Fruit fly (Drosophila melanogaster): ENCODE measurements around the gene CG11563.

CG11563 gene

DNA sequence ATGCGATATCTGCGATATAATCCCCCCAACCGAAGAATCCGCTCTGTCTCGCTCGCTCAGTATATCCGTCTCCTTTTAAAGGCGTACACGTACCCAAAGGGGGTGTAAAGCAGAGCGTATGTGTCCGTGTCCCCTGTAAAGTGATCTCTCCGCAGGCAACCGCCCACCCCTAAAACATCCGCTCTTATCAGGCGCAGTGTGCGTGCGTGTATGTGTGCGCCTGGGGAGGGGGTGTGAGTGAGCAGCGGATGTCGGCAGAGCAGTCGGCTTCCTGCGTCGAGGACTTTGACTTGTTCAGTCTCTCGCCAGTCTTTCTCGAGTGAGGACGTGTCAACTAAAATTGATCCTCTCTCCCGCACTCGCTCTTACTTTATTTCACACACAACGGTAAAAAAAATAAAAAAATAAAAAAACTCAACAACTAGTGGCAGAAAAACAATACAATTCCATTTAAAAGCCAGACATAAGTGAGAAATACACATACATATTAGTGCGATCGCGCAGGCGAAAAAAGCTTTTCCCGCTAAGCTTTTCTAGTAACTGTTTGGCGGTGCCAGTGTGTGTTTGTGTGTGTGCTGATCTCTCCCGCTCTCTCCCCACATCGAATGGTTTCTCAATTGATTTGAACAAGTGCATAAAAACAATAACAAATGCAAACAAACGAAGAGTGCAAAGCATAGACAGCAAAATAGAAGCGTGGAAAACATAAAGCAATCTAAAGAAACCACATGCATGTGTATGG lies 11.2 kb upstream of the CG11563 start (continued):
- TF ChIP-seq CG18262 (tag; optimal IDR thresholded peaks at IDR 0.05), result no peak
- TF ChIP-seq sob (GFP tag; IDR thresholded peaks at IDR 0.05), result no peak
- no peak for TF ChIP-seq lmd (GFP tag; IDR thresholded peaks at IDR 0.05)
- TF ChIP-seq run (tag; optimal IDR thresholded peaks at IDR 0.05), result no peak
- no peak for TF ChIP-seq br (optimal IDR thresholded peaks at IDR 0.05)
- TF ChIP-seq lbe (GFP tag; optimal IDR thresholded peaks at IDR 0.05), result no peak
- TF ChIP-seq ro (GFP tag; IDR thresholded peaks at IDR 0.05), result no peak
- no peak for TF ChIP-seq CG3838 (GFP tag; optimal IDR thresholded peaks at IDR 0.05)
- TF ChIP-seq sna (GFP tag; IDR thresholded peaks at IDR 0.05; ENCODE audit: partially characterized antibody), result 0 out of 2 replicates have a peak, but pooled peaks have one; percentile 18
- TF ChIP-seq CG12744 (GFP tag; optimal IDR thresholded peaks at IDR 0.05), result no peak
- no peak for TF ChIP-seq Awh (GFP tag; IDR thresholded peaks at IDR 0.05)
- TF ChIP-seq MBD-R2 (GFP tag; IDR thresholded peaks at IDR 0.05), result 0 out of 2 replicates have a peak, but pooled peaks have one; percentile 9
- no peak for TF ChIP-seq odd (GFP tag; optimal IDR thresholded peaks at IDR 0.05)
- TF ChIP-seq Doc3 (GFP tag; IDR thresholded peaks at IDR 0.05; ENCODE audit: partially characterized antibody), result no peak
- TF ChIP-seq gt (GFP tag; IDR thresholded peaks at IDR 0.05), result no peak
- TF ChIP-seq CG17359 (tag; optimal IDR thresholded peaks at IDR 0.05), result no peak
- TF ChIP-seq CG7987 (GFP tag; optimal IDR thresholded peaks at IDR 0.05), result no peak
- no peak for TF ChIP-seq CG8281 (tag; optimal IDR thresholded peaks at IDR 0.05)
- TF ChIP-seq wek (GFP tag; optimal IDR thresholded peaks at IDR 0.05), result no peak
- no peak for TF ChIP-seq dm (GFP tag; optimal IDR thresholded peaks at IDR 0.05)
- no peak for TF ChIP-seq CG5245 (GFP tag; optimal IDR thresholded peaks at IDR 0.05)
- peak; percentile 9 for TF ChIP-seq CG10462 (GFP tag; optimal IDR thresholded peaks at IDR 0.05)
- TF ChIP-seq fd64A (GFP tag; optimal IDR thresholded peaks at IDR 0.05), result no peak
- TF ChIP-seq tin (GFP tag; optimal IDR thresholded peaks at IDR 0.05), result no peak
- no peak for TF ChIP-seq unc-4 (GFP tag; IDR thresholded peaks at IDR 0.05; ENCODE audit: partially characterized antibody)
- peak; percentile 22; the same call in 1 of the 2 replicates for TF ChIP-seq CG32532 (GFP tag; IDR thresholded peaks at IDR 0.05)
- no peak for TF ChIP-seq CG3995 (GFP tag; optimal IDR thresholded peaks at IDR 0.05)
- no peak for TF ChIP-seq NfI (GFP tag; optimal IDR thresholded peaks at IDR 0.05)
- TF ChIP-seq gce (GFP tag; IDR thresholded peaks at IDR 0.05), result 0 out of 3 replicates have a peak, but pooled peaks have one; percentile 31
- TF ChIP-seq CG15479 (GFP tag; optimal IDR thresholded peaks at IDR 0.05), result no peak
- TF ChIP-seq fd3F (GFP tag; optimal IDR thresholded peaks at IDR 0.05), result no peak
- TF ChIP-seq CG17328 (GFP tag; IDR thresholded peaks at IDR 0.05), result no peak
- no peak for TF ChIP-seq mirr (GFP tag; optimal IDR thresholded peaks at IDR 0.05)
- no peak for TF ChIP-seq CG8478 (optimal IDR thresholded peaks at IDR 0.05)
- TF ChIP-seq shn (GFP tag; optimal IDR thresholded peaks at IDR 0.05), result no peak
- no peak for TF ChIP-seq CG30020 (tag; optimal IDR thresholded peaks at IDR 0.05)
- TF ChIP-seq Adf1 (GFP tag; IDR thresholded peaks at IDR 0.05), result peak; percentile 86
- no peak for TF ChIP-seq zfh2 (GFP tag; optimal IDR thresholded peaks at IDR 0.05)
- no peak for TF ChIP-seq CG12219 (GFP tag; optimal IDR thresholded peaks at IDR 0.05)
- no peak for TF ChIP-seq pan (optimal IDR thresholded peaks at IDR 0.05)
- peak in 1 of 2 experiments; percentile 22 for TF ChIP-seq pan (GFP tag; optimal IDR thresholded peaks at IDR 0.05 in 1 of 2, IDR thresholded peaks at IDR 0.05 in 1 of 2)
- TF ChIP-seq CG17568 (GFP tag; optimal IDR thresholded peaks at IDR 0.05), result no peak
- TF ChIP-seq pfk (GFP tag; optimal IDR thresholded peaks at IDR 0.05), result peak; percentile 10
- peak; percentile 11; the same call in 1 of the 2 replicates for TF ChIP-seq E2f2 (GFP tag; IDR thresholded peaks at IDR 0.05)
- TF ChIP-seq grau (tag; optimal IDR thresholded peaks at IDR 0.05), result no peak
- no peak for TF ChIP-seq cas (GFP tag; IDR thresholded peaks at IDR 0.05)
- TF ChIP-seq CTCF (GFP tag; optimal IDR thresholded peaks at IDR 0.05), result no peak
- TF ChIP-seq Hsf (GFP tag; optimal IDR thresholded peaks at IDR 0.05), result no peak
- 0 out of 3 replicates have a peak, but pooled peaks have one; percentile 28 for TF ChIP-seq Opbp (GFP tag; IDR thresholded peaks at IDR 0.05; ENCODE audit: partially characterized antibody)
- no peak for TF ChIP-seq CG6654 (GFP tag; optimal IDR thresholded peaks at IDR 0.05)
- TF ChIP-seq Xbp1 (GFP tag; optimal IDR thresholded peaks at IDR 0.05), result no peak
